Worm (Caenorhabditis elegans): ENCODE results near the gene C45G9.11.
A peak's percentile ranks its signal among the peaks of the same experiment; 100 is the strongest.

ce11 chrIII:5068675-5069233 lies at the start of gene C45G9.11, which contains the start of gene C45G9.2:
- TF ChIP-seq mdl-1 (tag; optimal IDR thresholded peaks at IDR 0.05) (no peak), elt-1 (tag; optimal IDR thresholded peaks at IDR 0.05) (no peak), snpc-4 (tag; optimal IDR thresholded peaks at IDR 0.05) (peak; percentile 58), unc-39 (tag; optimal IDR thresholded peaks at IDR 0.05) (no peak), nhr-76 (tag; optimal IDR thresholded peaks at IDR 0.05) (peak; percentile 12), pqm-1 (tag; optimal IDR thresholded peaks at IDR 0.05) (peak; percentile 24)

Data from whole organism, L3 larva.